Worm (Caenorhabditis elegans): ENCODE data around the gene pfas-1.

- TF ChIP-seq klf-2 (GFP tag; conservative IDR thresholded peaks at IDR 0.05) (no peak), flt-1 (GFP tag; IDR thresholded peaks at IDR 0.05) (no peak), ztf-23 (GFP tag; IDR thresholded peaks at IDR 0.05) (no peak), ref-1 (GFP tag; conservative IDR thresholded peaks at IDR 0.05) (no peak), T22C8.4 (GFP tag; IDR thresholded peaks at IDR 0.05) (no peak), med-1 (GFP tag; optimal IDR thresholded peaks at IDR 0.05; ENCODE audit: insufficient read depth) (no peak), cog-1 (tag; optimal IDR thresholded peaks at IDR 0.05) (no peak), tab-1 (GFP tag; IDR thresholded peaks at IDR 0.05) (no peak), ztf-29 (GFP tag; IDR thresholded peaks at IDR 0.05) (no peak)
Observed at ce11 chrIII:4584068-4584566, 59.0 kb downstream of the pfas-1 start, which contains the start of gene F35G12.5.
